Worm (Caenorhabditis elegans): ENCODE data around the gene ZK688.12.
"Not testable (repeated sequence)": the region's sequence is repeated elsewhere in the genome, so short reads cannot be mapped to it uniquely, and the experiment has no call there.

Gene ZK688.12

ce11 chrIII:7913488-7913887, at the start of gene ZK688.12:
TSS of gene ZK688.12 (minus strand) at chrIII:7913588.
- TF ChIP-seq unc-62 (GFP tag; optimal IDR thresholded peaks at IDR 0.05), result no peak
- TF ChIP-seq nhr-21 (tag; optimal IDR thresholded peaks at IDR 0.05), result no peak
- TF ChIP-seq nhr-6 (tag; optimal IDR thresholded peaks at IDR 0.05), result no peak
- TF ChIP-seq alr-1 (tag; optimal IDR thresholded peaks at IDR 0.05), result no peak
- TF ChIP-seq ztf-1 (GFP tag; conservative IDR thresholded peaks at IDR 0.05), result no peak
- TF ChIP-seq gmeb-1 (tag; optimal IDR thresholded peaks at IDR 0.05), result no peak
- no peak for TF ChIP-seq ceh-16 (tag; optimal IDR thresholded peaks at IDR 0.05)
- no peak for TF ChIP-seq elt-3 (tag; optimal IDR thresholded peaks at IDR 0.05)
- no peak for TF ChIP-seq snpc-4 (tag; optimal IDR thresholded peaks at IDR 0.05)
- no peak for TF ChIP-seq nhr-23 (tag; optimal IDR thresholded peaks at IDR 0.05)
- TF ChIP-seq C34F6.9 (tag; optimal IDR thresholded peaks at IDR 0.05), result no peak
- no peak for TF ChIP-seq sma-3 (GFP tag; optimal IDR thresholded peaks at IDR 0.05)
- TF ChIP-seq nhr-25 (tag; optimal IDR thresholded peaks at IDR 0.05), result no peak
- TF ChIP-seq peb-1 (tag; optimal IDR thresholded peaks at IDR 0.05), result no peak
- TF ChIP-seq lin-39 (tag; optimal IDR thresholded peaks at IDR 0.05), result no peak
- no peak for TF ChIP-seq nhr-11 (tag; optimal IDR thresholded peaks at IDR 0.05)
- TF ChIP-seq nhr-12 (tag; optimal IDR thresholded peaks at IDR 0.05), result no peak
- no peak for TF ChIP-seq egl-27 (tag; optimal IDR thresholded peaks at IDR 0.05)
- no peak for TF ChIP-seq lsy-2 (tag; optimal IDR thresholded peaks at IDR 0.05)
- no peak for TF ChIP-seq crh-2 (tag; optimal IDR thresholded peaks at IDR 0.05)

- TF ChIP-seq fos-1, ceh-82, zag-1 (tag; optimal IDR thresholded peaks at IDR 0.05): not testable (repeated sequence)
Observed at ce11 chrIII:7962641-7963040, 49.3 kb upstream of the ZK688.12 start, which contains the start of gene F54H12.4. TSS of gene F54H12.4 (minus strand) at chrIII:7962741.

ce11 chrIII:7958922-7959609, 45.7 kb upstream of the ZK688.12 start, which contains the start of gene F54H12.10:
TSS of gene F54H12.10 (minus strand) at chrIII:7958972.
- TF ChIP-seq lin-11, ceh-82, aly-2 (tag; optimal IDR thresholded peaks at IDR 0.05): not testable (repeated sequence)

ce11 chrIII:7958085-7958484, 44.7 kb upstream of the ZK688.12 start, which contains the start of gene C29E4.11:
TSS of gene C29E4.11 (minus strand) at chrIII:7958114.
- TF ChIP-seq mdl-1 (tag; optimal IDR thresholded peaks at IDR 0.05) (no peak), gmeb-1 (tag; optimal IDR thresholded peaks at IDR 0.05) (no peak), lsy-2 (tag; optimal IDR thresholded peaks at IDR 0.05) (peak in 1 of 2 experiments; percentile 40), skn-1 (tag; optimal IDR thresholded peaks at IDR 0.05) (no peak), C34F6.9 (tag; optimal IDR thresholded peaks at IDR 0.05) (peak; percentile 74), unc-55 (GFP tag; optimal IDR thresholded peaks at IDR 0.05) (peak; percentile 40), nhr-6 (tag; optimal IDR thresholded peaks at IDR 0.05) (no peak), lin-39 (tag; optimal IDR thresholded peaks at IDR 0.05) (no peak), ama-1 (optimal IDR thresholded peaks at IDR 0.05) (no peak), elt-3 (tag; optimal IDR thresholded peaks at IDR 0.05) (no peak)

- TF ChIP-seq R02D3.7 (tag; optimal IDR thresholded peaks at IDR 0.05), result no peak
Observed at ce11 chrIII:7956965-7957364, 43.6 kb upstream of the ZK688.12 start, which contains the start of gene C29E4.9. TSS of gene C29E4.9 (minus strand) at chrIII:7957065.

- TF ChIP-seq ztf-4 (tag; optimal IDR thresholded peaks at IDR 0.05) (no peak), nhr-11 (tag; optimal IDR thresholded peaks at IDR 0.05) (no peak), fos-1 (tag; optimal IDR thresholded peaks at IDR 0.05) (no peak), lin-13 (GFP tag; optimal IDR thresholded peaks at IDR 0.05) (no peak)
Observed at ce11 chrIII:7953208-7953607, 39.8 kb upstream of the ZK688.12 start, which contains the start of gene let-754. TSS of gene let-754 (minus strand) at chrIII:7953308.

Data from whole organism, L2 larva.